Worm (Caenorhabditis elegans) whole organism, young adult: ENCODE results near the gene set-25.

Experiments
- B0019.2 ChIP-seq: fragments of 200-800 bp; sonication (Bioruptor generic); conservative IDR thresholded peaks from 2 replicates; pipeline ENCODE4 v1.3.6; 2022; ENCODE audit warnings: missing genetic modification reagents, missing genetic modification characterization, missing compliant biosample characterization
- B0261.1 ChIP-seq: sonication (generic microtip); optimal IDR thresholded peaks from 2 replicates; lab custom pipeline; 2016; ENCODE audit warnings: mild to moderate bottlenecking, missing genetic modification characterization, moderate library complexity, missing compliant biosample characterization
- B0336.3 ChIP-seq: fragments of 200-800 bp; sonication (Bioruptor generic); IDR thresholded peaks from 2 replicates; pipeline ENCODE4 v1.3.6; 2022; ENCODE audit warnings: missing genetic modification characterization, missing compliant biosample characterization
- D2030.7 ChIP-seq: fragments of 200-800 bp; sonication (Bioruptor generic); IDR thresholded peaks from 2 replicates; pipeline ENCODE4 v1.3.6; 2022; ENCODE audit warnings: missing genetic modification reagents, missing genetic modification characterization, missing compliant biosample characterization
- F37B4.10 ChIP-seq: fragments of 200-800 bp; sonication (Bioruptor generic); IDR thresholded peaks from 2 replicates; pipeline ENCODE4 v1.3.6; 2022; ENCODE audit warnings: missing genetic modification characterization, missing compliant biosample characterization
- F55B11.4 ChIP-seq: sonication (generic microtip); optimal IDR thresholded peaks from 2 replicates; lab custom pipeline; 2016; ENCODE audit warnings: missing compliant biosample characterization, missing genetic modification characterization, borderline replicate concordance; ENCODE audit not compliant: insufficient read depth
- K11D2.4 ChIP-seq: fragments of 200-800 bp; sonication (Bioruptor generic); IDR thresholded peaks from 2 replicates; pipeline ENCODE4 v1.3.6; 2022; ENCODE audit warnings: missing genetic modification reagents, missing genetic modification characterization, missing compliant biosample characterization
- T26A5.8 ChIP-seq: sonication (generic microtip); optimal IDR thresholded peaks from 2 replicates; lab custom pipeline; 2016; ENCODE audit warnings: missing genetic modification characterization, missing compliant biosample characterization
- Y53F4B.3 ChIP-seq: fragments of 200-800 bp; sonication (Bioruptor generic); IDR thresholded peaks from 2 replicates; pipeline ENCODE4 v1.3.6; 2022; ENCODE audit warnings: missing genetic modification reagents, missing genetic modification characterization, missing compliant biosample characterization
- Y56A3A.18 ChIP-seq: fragments of 200-800 bp; sonication (Bioruptor generic); IDR thresholded peaks from 2 replicates; pipeline ENCODE4 v1.3.6; 2022; ENCODE audit warnings: missing genetic modification reagents, missing genetic modification characterization, missing compliant biosample characterization
- Y79H2A.3 ChIP-seq: fragments of 200-800 bp; sonication (Bioruptor generic); conservative IDR thresholded peaks from 2 replicates; pipeline ENCODE4 v1.3.6; 2022; ENCODE audit warnings: missing genetic modification reagents, missing genetic modification characterization, missing compliant biosample characterization
- ama-1 ChIP-seq, 3 experiments: fragments of 150-350 bp in 1 of 3; sonication (generic microtip) in 2 of 3; optimal IDR thresholded peaks; 2 replicates each; lab custom pipeline; 2014 to 2018; ENCODE audit warnings: missing biosample characterization in 2 of 3, missing genetic modification characterization in 2 of 3, missing genetic modification reagents in 2 of 3
- aptf-2 ChIP-seq: fragments of 200-800 bp; sonication (Bioruptor generic); conservative IDR thresholded peaks from 2 replicates; pipeline ENCODE4 v1.3.6; 2022; ENCODE audit warnings: missing genetic modification reagents, missing genetic modification characterization, missing compliant biosample characterization
- aptf-3 ChIP-seq: fragments of 200-800 bp; sonication (Bioruptor generic); IDR thresholded peaks from 2 replicates; pipeline ENCODE4 v1.3.6; 2022; ENCODE audit warnings: missing genetic modification characterization, missing compliant biosample characterization
- athp-1 ChIP-seq: sonication (generic microtip); optimal IDR thresholded peaks from 2 replicates; lab custom pipeline; 2017; ENCODE audit warnings: mild to moderate bottlenecking, missing genetic modification characterization, missing compliant biosample characterization
- cebp-1 ChIP-seq, 2 experiments: fragments of 200-800 bp in 1 of 2; sonication (Bioruptor generic) in 1 of 2; sonication (generic microtip) in 1 of 2; IDR thresholded peaks in 1 of 2; optimal IDR thresholded peaks in 1 of 2; 2 replicates each; pipeline versions ENCODE4 v1.3.6 to Lab custom; 2017 to 2022; ENCODE audit warnings: missing compliant biosample characterization in 2 of 2, missing genetic modification characterization in 2 of 2, mild to moderate bottlenecking in 1 of 2, missing genetic modification reagents in 1 of 2, moderate library complexity in 1 of 2
- cebp-2 ChIP-seq: fragments of 200-800 bp; sonication (Bioruptor generic); IDR thresholded peaks from 2 replicates; pipeline ENCODE4 v1.3.6; 2022; ENCODE audit warnings: missing genetic modification characterization, missing compliant biosample characterization
- ceh-100 ChIP-seq: fragments of 200-800 bp; sonication (Bioruptor generic); IDR thresholded peaks from 2 replicates; pipeline ENCODE4 v1.3.6; 2022; ENCODE audit warnings: missing genetic modification reagents, missing genetic modification characterization, missing compliant biosample characterization
- ceh-40 ChIP-seq: fragments of 200-800 bp; sonication (Bioruptor generic); IDR thresholded peaks from 2 replicates; pipeline ENCODE4 v1.3.6; 2022; ENCODE audit warnings: missing genetic modification characterization, missing compliant biosample characterization
- die-1 ChIP-seq: sonication (generic microtip); optimal IDR thresholded peaks from 2 replicates; lab custom pipeline; 2016; ENCODE audit warnings: missing genotype, mild to moderate bottlenecking, missing genetic modification characterization, missing compliant biosample characterization
- efl-1 ChIP-seq: fragments of 150-350 bp; optimal IDR thresholded peaks from 2 replicates; lab custom pipeline; 2014; ENCODE audit warnings: missing biosample characterization, missing genetic modification reagents, missing genetic modification characterization
- fkh-3 ChIP-seq: sonication (generic microtip); optimal IDR thresholded peaks from 2 replicates; lab custom pipeline; 2016; ENCODE audit warnings: mild to moderate bottlenecking, missing genetic modification characterization, missing compliant biosample characterization
- gei-17 ChIP-seq: fragments of 200-800 bp; sonication (Bioruptor generic); optimal IDR thresholded peaks from 2 replicates; lab custom pipeline; 2018; ENCODE audit warnings: mild to moderate bottlenecking, missing genetic modification characterization, missing compliant biosample characterization
- mes-4 ChIP-seq: sonication (generic microtip); optimal IDR thresholded peaks from 2 replicates; lab custom pipeline; 2016; ENCODE audit warnings: missing genotype, missing genetic modification characterization, missing compliant biosample characterization
- nhr-90 ChIP-seq: sonication (generic microtip); optimal IDR thresholded peaks from 2 replicates; lab custom pipeline; 2016; ENCODE audit warnings: missing genotype, mild to moderate bottlenecking, missing genetic modification characterization, missing compliant biosample characterization
- pha-4 ChIP-seq: fragments of 150-350 bp; sonication (generic microtip); optimal IDR thresholded peaks from 2 replicates; lab custom pipeline; 2014; ENCODE audit warnings: missing biosample characterization, missing genetic modification reagents, missing genetic modification characterization
- rcor-1 ChIP-seq: fragments of 200-800 bp; sonication (Bioruptor generic); IDR thresholded peaks from 2 replicates; pipeline ENCODE4 v1.3.6; 2022; ENCODE audit warnings: missing genetic modification reagents, missing genetic modification characterization, missing compliant biosample characterization
- rec-8 ChIP-seq, 2 experiments: sonication (generic microtip); optimal IDR thresholded peaks; 2 replicates each; lab custom pipeline; 2016; ENCODE audit warnings: mild to moderate bottlenecking in 2 of 2, missing genetic modification characterization in 2 of 2, missing genetic modification reagents in 2 of 2, missing genotype in 2 of 2, missing biosample characterization in 1 of 2, missing compliant biosample characterization in 1 of 2, moderate library complexity in 1 of 2
- repo-1 ChIP-seq: sonication (generic microtip); optimal IDR thresholded peaks from 2 replicates; lab custom pipeline; 2017; ENCODE audit warnings: mild to moderate bottlenecking, missing genetic modification characterization, missing compliant biosample characterization
- sdz-38 ChIP-seq: sonication (generic microtip); optimal IDR thresholded peaks from 2 replicates; lab custom pipeline; 2016; ENCODE audit warnings: missing genotype, missing genetic modification characterization, missing compliant biosample characterization
- sea-2 ChIP-seq: fragments of 200-800 bp; sonication (Bioruptor generic); IDR thresholded peaks from 2 replicates; pipeline ENCODE4 v1.3.6; 2022; ENCODE audit warnings: missing genetic modification characterization, missing compliant biosample characterization
- snpc-1.3 ChIP-seq: sonication (generic microtip); optimal IDR thresholded peaks from 2 replicates; lab custom pipeline; 2017; ENCODE audit warnings: missing genetic modification characterization, mild to moderate bottlenecking, missing compliant biosample characterization, antibody characterized with exemption, moderate library complexity, missing genotype, missing genetic modification reagents; ENCODE audit not compliant: insufficient read depth
- snpc-4 ChIP-seq, 5 experiments: fragments of 150-350 bp in 1 of 5; sonication (generic microtip) in 4 of 5; optimal IDR thresholded peaks; 2 replicates each; lab custom pipeline; 2014 to 2018; ENCODE audit warnings: missing genetic modification characterization in 5 of 5, missing biosample characterization in 3 of 5, antibody characterized with exemption in 2 of 5, mild to moderate bottlenecking in 2 of 5, missing compliant biosample characterization in 2 of 5, missing genotype in 2 of 5, moderate library complexity in 2 of 5, missing genetic modification reagents in 1 of 5
- sptf-2 ChIP-seq: fragments of 200-800 bp; sonication (Bioruptor generic); optimal IDR thresholded peaks from 2 replicates; lab custom pipeline; 2018; ENCODE audit warnings: mild to moderate bottlenecking, missing genetic modification characterization, missing compliant biosample characterization
- tlf-1 ChIP-seq: fragments of 200-800 bp; sonication (Bioruptor generic); optimal IDR thresholded peaks from 2 replicates; lab custom pipeline; 2018; ENCODE audit warnings: mild to moderate bottlenecking, missing genetic modification characterization, missing compliant biosample characterization
- ztf-22 ChIP-seq: fragments of 200-800 bp; sonication (Bioruptor generic); optimal IDR thresholded peaks from 2 replicates; lab custom pipeline; 2018; ENCODE audit warnings: mild to moderate bottlenecking, missing genetic modification characterization, moderate library complexity, missing compliant biosample characterization
- ztf-25 ChIP-seq: fragments of 200-800 bp; sonication (Bioruptor generic); IDR thresholded peaks from 2 replicates; pipeline ENCODE4 v1.3.6; 2022; ENCODE audit warnings: missing genetic modification reagents, missing genetic modification characterization, missing compliant biosample characterization
- ztf-26 ChIP-seq: sonication (generic microtip); optimal IDR thresholded peaks from 2 replicates; lab custom pipeline; 2017; ENCODE audit warnings: missing genetic modification characterization, missing compliant biosample characterization
- ztf-6 ChIP-seq: fragments of 200-800 bp; sonication (Bioruptor generic); IDR thresholded peaks from 2 replicates; pipeline ENCODE4 v1.3.6; 2022; ENCODE audit warnings: missing genetic modification reagents, missing genetic modification characterization, missing compliant biosample characterization

Gene set-25

DNA sequence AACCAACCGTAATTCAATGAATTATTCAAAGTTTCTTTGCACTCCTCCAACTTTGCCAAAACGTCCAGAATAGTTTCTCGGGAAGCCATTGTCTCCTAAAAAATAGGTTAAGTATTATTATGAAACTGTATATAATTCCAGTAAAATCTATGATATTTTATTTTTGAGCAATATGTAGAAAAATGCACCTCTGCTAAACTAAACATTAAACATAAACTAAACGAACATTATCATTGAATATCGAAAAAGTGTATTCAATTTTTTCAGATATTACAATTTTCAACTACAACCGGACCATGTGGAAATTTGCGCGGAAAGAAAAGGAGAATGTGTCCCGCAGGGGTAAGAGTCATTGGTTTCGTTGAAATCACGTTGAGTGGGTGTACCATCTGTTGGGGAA lies 46.8 kb upstream of the set-25 start, which contains the start of gene F53A2.3:
TSS of gene F53A2.3 (minus strand) at position 101 of the 400 bp plus-strand sequence.
- TF ChIP-seq tlf-1 (GFP tag; lab: Kevin White, UChicago) (no peak), fkh-3 (no peak), ztf-6 (GFP tag; lab: Robert Waterston, UW) (no peak), aptf-2 (no peak), K11D2.4 (GFP tag; lab: Robert Waterston, UW) (no peak), Y79H2A.3 (GFP tag; lab: Robert Waterston, UW) (no peak), snpc-4 (GFP tag; optimal IDR thresholded peaks at IDR 0.05; lab: Kevin White, UChicago) (no peak), snpc-4 (tag; optimal IDR thresholded peaks at IDR 0.05; lab: Kevin White, UChicago) (no peak), sdz-38 (no peak), pha-4 (tag; lab: Kevin White, UChicago) (no peak), athp-1 (tag; lab: Kevin White, UChicago) (no peak), mes-4 (tag; lab: Kevin White, UChicago) (no peak), Y56A3A.18 (no peak), cebp-2 (GFP tag; lab: Robert Waterston, UW) (no peak)

DNA sequence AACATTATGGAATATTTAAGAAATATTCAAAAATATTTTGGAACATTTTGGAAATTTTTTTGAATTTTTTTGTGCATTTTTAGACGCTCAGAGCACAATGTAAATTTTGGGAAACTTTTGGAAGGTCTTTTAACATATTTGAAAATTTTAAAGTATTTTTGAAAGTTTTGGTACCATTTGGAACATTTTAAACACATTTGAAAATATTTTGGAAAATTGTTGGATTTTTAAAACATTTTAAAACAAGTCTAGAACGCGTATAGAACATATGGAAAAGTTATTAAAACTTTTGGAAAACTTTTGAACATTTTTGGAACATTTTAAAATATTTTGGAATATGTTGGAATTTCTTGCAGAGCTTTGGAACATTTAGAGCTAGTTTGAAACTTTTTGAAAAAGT lies 40.9 kb upstream of the set-25 start, which contains the start of gene sdz-20:
TSS of gene sdz-20 (plus strand) at position 301 of the 400 bp plus-strand sequence.
- TF ChIP-seq sea-2 (GFP tag; lab: Robert Waterston, UW) (no peak), nhr-90 (tag; lab: Kevin White, UChicago) (no peak), cebp-2 (GFP tag; lab: Robert Waterston, UW) (no peak), rec-8 (tag; optimal IDR thresholded peaks at IDR 0.05; lab: Kevin White, UChicago) (no peak), sptf-2 (GFP tag; lab: Kevin White, UChicago) (no peak), fkh-3 (no peak), ama-1 (optimal IDR thresholded peaks at IDR 0.05; lab: Kevin White, UChicago) (no peak), ama-1 (GFP tag; optimal IDR thresholded peaks at IDR 0.05; lab: Kevin White, UChicago) (no peak), ceh-40 (GFP tag; lab: Robert Waterston, UW) (no peak), T26A5.8 (tag; lab: Kevin White, UChicago) (no peak)

DNA sequence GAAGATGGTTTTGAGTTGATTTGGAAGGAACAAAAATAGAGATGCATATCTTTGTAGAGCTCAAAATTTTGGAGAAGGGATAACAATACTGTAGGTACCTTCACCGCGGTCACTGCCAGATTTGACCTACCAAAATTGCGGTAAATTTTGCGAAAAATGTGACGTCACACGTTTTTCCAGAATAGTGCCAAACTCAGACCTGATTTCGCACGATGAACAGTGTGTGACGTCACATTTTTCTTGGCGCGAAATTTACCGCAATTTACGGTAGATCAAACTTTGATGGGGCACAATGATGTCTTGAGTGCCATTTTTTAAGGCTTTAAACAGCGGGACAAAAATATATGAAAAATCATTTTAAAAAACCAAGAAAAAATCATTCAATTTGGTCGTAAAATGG lies 36.0 kb upstream of the set-25 start:
- TF ChIP-seq D2030.7 (GFP tag; lab: Robert Waterston, UW) (no peak), snpc-1.3 (tag; lab: Kevin White, UChicago) (no peak), mes-4 (tag; lab: Kevin White, UChicago) (no peak), ztf-26 (tag; lab: Kevin White, UChicago) (no peak), cebp-1 (GFP tag; IDR thresholded peaks at IDR 0.05; lab: Robert Waterston, UW) (no peak), cebp-1 (tag; optimal IDR thresholded peaks at IDR 0.05; lab: Kevin White, UChicago) (no peak), F55B11.4 (no peak), B0261.1 (tag; lab: Kevin White, UChicago) (no peak), rcor-1 (GFP tag; lab: Robert Waterston, UW) (no peak), die-1 (no peak), aptf-3 (GFP tag; lab: Robert Waterston, UW) (no peak), repo-1 (tag; lab: Kevin White, UChicago) (no peak), B0336.3 (GFP tag; lab: Robert Waterston, UW) (no peak), efl-1 (GFP tag; lab: Kevin White, UChicago) (no peak)

DNA sequence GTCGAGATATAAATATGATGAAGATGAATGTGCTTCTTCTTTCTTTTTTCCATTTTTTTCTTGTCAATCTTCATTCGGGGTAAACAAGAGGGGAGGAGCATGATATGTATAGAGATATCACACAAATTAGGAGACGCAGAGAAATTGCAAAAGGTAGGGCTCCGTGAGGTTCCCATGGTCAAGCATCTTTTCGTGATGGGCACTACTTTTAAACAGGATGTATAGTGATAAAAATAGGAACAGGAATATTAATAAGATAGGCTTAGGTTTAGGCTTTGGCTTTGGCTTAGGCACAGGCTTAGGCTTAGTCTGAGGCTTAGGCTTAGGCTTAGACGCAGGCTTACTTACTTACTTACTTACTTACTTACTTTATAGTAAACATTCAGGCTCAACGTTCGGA lies 31.8 kb upstream of the set-25 start, which contains the start of gene F53A2.1:
TSS of gene F53A2.1 (minus strand) at position 101 of the 400 bp plus-strand sequence.
- no peak for TF ChIP-seq B0019.2 (GFP tag; lab: Robert Waterston, UW)
- no peak for TF ChIP-seq ztf-25
- TF ChIP-seq Y53F4B.3 (GFP tag; lab: Robert Waterston, UW), result no peak
- TF ChIP-seq gei-17, result no peak
- TF ChIP-seq ztf-22, result no peak
- TF ChIP-seq ceh-100 (GFP tag; lab: Robert Waterston, UW), result no peak
- TF ChIP-seq cebp-2 (GFP tag; lab: Robert Waterston, UW), result no peak
- no peak for TF ChIP-seq F37B4.10 (GFP tag; lab: Robert Waterston, UW)
